Fruit fly (Drosophila melanogaster) whole organism, pupa: ENCODE data around the gene Sfp26Ac.

Source experiments
- CG10348 ChIP-seq: fragments of 200-800 bp; sonication (Bioruptor generic); IDR thresholded peaks from 2 replicates; pipeline ENCODE4 v1.3.6; 2022; ENCODE audit warnings: missing biosample characterization, missing genetic modification characterization
- CG12605 ChIP-seq: fragments of 200-800 bp; sonication (Bioruptor generic); IDR thresholded peaks from 2 replicates; pipeline ENCODE4 v1.3.6; 2022; ENCODE audit warnings: missing biosample characterization, missing genetic modification characterization
- CG13204 ChIP-seq: fragments of 200-800 bp; sonication (Bioruptor generic); optimal IDR thresholded peaks from 2 replicates; lab custom pipeline; 2018; ENCODE audit warnings: missing biosample characterization, mild to moderate bottlenecking, missing genetic modification characterization, moderate library complexity
- CG14655 ChIP-seq: fragments of 200-800 bp; sonication (Bioruptor generic); optimal IDR thresholded peaks from 3 replicates; lab custom pipeline; 2017; ENCODE audit warnings: mild to moderate bottlenecking, missing biosample characterization, missing genetic modification reagents, missing genetic modification characterization
- CG15710 ChIP-seq: fragments of 200-800 bp; sonication (Bioruptor generic); optimal IDR thresholded peaks from 2 replicates; lab custom pipeline; 2018; ENCODE audit warnings: missing biosample characterization, mild to moderate bottlenecking, missing genetic modification characterization, moderate library complexity
- CG17806 ChIP-seq: fragments of 200-800 bp; sonication (Bioruptor generic); optimal IDR thresholded peaks from 2 replicates; lab custom pipeline; 2018; ENCODE audit warnings: missing biosample characterization, mild to moderate bottlenecking, missing genetic modification characterization, moderate library complexity
- CG32121 ChIP-seq: fragments of 200-800 bp; sonication (Bioruptor generic); IDR thresholded peaks from 2 replicates; pipeline ENCODE4 v1.3.6; 2022; ENCODE audit warnings: missing biosample characterization, missing genetic modification characterization
- CG34367 ChIP-seq: fragments of 200-800 bp; sonication (Bioruptor generic); optimal IDR thresholded peaks from 2 replicates; lab custom pipeline; 2018; ENCODE audit warnings: missing biosample characterization, mild to moderate bottlenecking, missing genetic modification characterization
- CG4496 ChIP-seq: fragments of 200-800 bp; sonication (Bioruptor generic); IDR thresholded peaks from 3 replicates; pipeline ENCODE4 v1.3.6; 2022; ENCODE audit warnings: missing biosample characterization, missing genetic modification characterization
- CG8159 ChIP-seq: fragments of 200-800 bp; sonication (Bioruptor generic); optimal IDR thresholded peaks from 3 replicates; lab custom pipeline; 2018; ENCODE audit warnings: missing biosample characterization, mild to moderate bottlenecking, missing genetic modification characterization, moderate library complexity
- CG8301 ChIP-seq: fragments of 200-800 bp; sonication (Bioruptor generic); optimal IDR thresholded peaks from 2 replicates; lab custom pipeline; 2018; ENCODE audit warnings: missing biosample characterization, mild to moderate bottlenecking, missing genetic modification characterization
- CG9948 ChIP-seq: fragments of 200-800 bp; sonication (Bioruptor generic); optimal IDR thresholded peaks from 2 replicates; lab custom pipeline; 2018; ENCODE audit warnings: missing biosample characterization, mild to moderate bottlenecking, missing genetic modification characterization, moderate library complexity
- D1 ChIP-seq: fragments of 200-800 bp; sonication (Bioruptor generic); optimal IDR thresholded peaks from 2 replicates; lab custom pipeline; 2018; ENCODE audit warnings: missing biosample characterization, mild to moderate bottlenecking, missing genetic modification characterization, moderate library complexity
- EcR ChIP-seq: fragments of 200-800 bp; sonication (Bioruptor generic); optimal IDR thresholded peaks from 3 replicates; lab custom pipeline; 2019; ENCODE audit warnings: missing biosample characterization, missing genetic modification characterization, mild to moderate bottlenecking, moderate library complexity, missing genetic modification reagents
- Ets98B ChIP-seq: fragments of 200-800 bp; sonication (Bioruptor generic); IDR thresholded peaks from 2 replicates; pipeline ENCODE4 v1.3.6; 2022; ENCODE audit warnings: missing biosample characterization, missing genetic modification characterization
- Pif1A ChIP-seq: fragments of 200-800 bp; sonication (Bioruptor generic); optimal IDR thresholded peaks from 3 replicates; lab custom pipeline; 2016; ENCODE audit warnings: missing biosample characterization, missing genetic modification characterization
- Pif1B ChIP-seq: fragments of 200-800 bp; sonication (Bioruptor generic); optimal IDR thresholded peaks from 3 replicates; lab custom pipeline; 2016; ENCODE audit warnings: missing biosample characterization, missing genetic modification characterization
- Snoo ChIP-seq: fragments of 200-800 bp; sonication (Bioruptor generic); optimal IDR thresholded peaks from 3 replicates; lab custom pipeline; 2017; ENCODE audit warnings: missing biosample characterization, mild to moderate bottlenecking, missing genetic modification characterization, inconsistent platforms
- fd96Ca ChIP-seq: fragments of 200-800 bp; sonication (Bioruptor generic); IDR thresholded peaks from 3 replicates; pipeline ENCODE4 v1.3.6; 2022; ENCODE audit warnings: missing biosample characterization, missing genetic modification characterization
- gl ChIP-seq: fragments of 200-800 bp; sonication (Bioruptor generic); optimal IDR thresholded peaks from 2 replicates; lab custom pipeline; 2018; ENCODE audit warnings: missing biosample characterization, mild to moderate bottlenecking, missing genetic modification characterization
- rn ChIP-seq: fragments of 200-800 bp; sonication (Bioruptor generic); IDR thresholded peaks from 2 replicates; pipeline ENCODE4 v1.3.6; 2022; ENCODE audit warnings: missing biosample characterization, missing genetic modification characterization

Gene Sfp26Ac

dm6 chr2L:5892762-5893161, 8.2 kb upstream of the Sfp26Ac start, which contains the start of gene Acp26Ab:
Acp26Ab (minus strand) TSS chr2L:5892862.
- TF ChIP-seq CG10348 (no peak), CG14655 (GFP tag; lab: Kevin White, UChicago) (no peak)

DNA sequence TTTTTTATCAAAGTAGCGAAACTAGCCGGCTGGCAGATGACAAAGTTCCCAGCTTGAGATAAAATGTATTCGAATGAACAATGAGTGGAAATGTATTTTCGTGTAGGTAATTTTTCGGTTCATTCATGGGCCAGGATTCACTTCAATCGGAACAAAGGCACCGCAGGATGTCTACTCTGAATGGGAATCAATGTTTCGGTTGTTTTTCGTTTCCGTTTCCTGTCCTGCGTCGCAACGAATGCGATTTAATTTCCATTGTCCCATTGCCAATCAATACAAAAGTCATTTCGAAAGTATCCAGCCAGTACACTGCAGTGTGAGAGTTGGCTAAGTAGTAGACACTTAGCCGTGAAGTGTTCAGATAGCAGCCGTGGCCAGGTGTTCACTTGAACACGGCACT, 6.0 kb upstream of the Sfp26Ac start:
- no peak for TF ChIP-seq CG4496 (GFP tag; lab: Robert Waterston, UW)

DNA sequence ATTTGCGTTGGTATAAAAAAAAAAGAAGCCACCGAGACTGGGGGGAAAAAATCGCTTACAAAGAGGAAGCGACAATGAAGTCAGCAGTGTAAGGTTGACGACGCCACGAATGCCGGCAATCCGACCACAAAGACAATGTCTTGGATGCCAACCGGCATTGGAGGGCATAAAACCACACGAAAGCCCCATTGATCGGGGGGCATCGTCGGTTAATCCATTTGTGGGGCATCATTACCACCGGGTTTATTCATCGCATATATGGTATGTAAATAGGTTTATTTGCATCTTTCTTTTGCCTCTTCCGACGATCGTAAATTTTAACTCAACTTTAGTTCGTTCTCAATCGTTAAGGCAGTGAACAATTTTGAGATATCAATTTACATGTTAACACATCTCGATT, 2.4 kb upstream of the Sfp26Ac start:
- TF ChIP-seq CG34367 (tag; lab: Kevin White, UChicago) (no peak), EcR (GFP tag; lab: Kevin White, UChicago) (peak; percentile 33)

- TF ChIP-seq CG17806 (tag; lab: Kevin White, UChicago) (no peak), CG8159 (tag; lab: Kevin White, UChicago) (no peak), EcR (GFP tag; lab: Kevin White, UChicago) (no peak), fd96Ca (GFP tag; lab: Robert Waterston, UW) (no peak), CG14655 (GFP tag; lab: Kevin White, UChicago) (no peak), CG8301 (no peak), CG12605 (no peak), CG4496 (GFP tag; lab: Robert Waterston, UW) (no peak), D1 (no peak), rn (GFP tag; lab: Robert Waterston, UW) (no peak), CG34367 (tag; lab: Kevin White, UChicago) (no peak), Snoo (tag; lab: Kevin White, UChicago) (no peak), CG10348 (no peak), CG13204 (no peak), CG32121 (GFP tag; lab: Robert Waterston, UW) (no peak), Ets98B (GFP tag; lab: Robert Waterston, UW) (no peak), gl (tag; lab: Kevin White, UChicago) (no peak), CG9948 (tag; lab: Kevin White, UChicago) (no peak), Pif1B (GFP tag; lab: Kevin White, UChicago) (no peak), CG15710 (tag; lab: Kevin White, UChicago) (no peak)
- TF ChIP-seq, all 21 proteins: peak for 0
Observed at dm6 chr2L:5885702-5886101, 1.1 kb upstream of the Sfp26Ac start, which contains the start of gene CG9029. CG9029 (plus strand) TSS chr2L:5886002.

DNA sequence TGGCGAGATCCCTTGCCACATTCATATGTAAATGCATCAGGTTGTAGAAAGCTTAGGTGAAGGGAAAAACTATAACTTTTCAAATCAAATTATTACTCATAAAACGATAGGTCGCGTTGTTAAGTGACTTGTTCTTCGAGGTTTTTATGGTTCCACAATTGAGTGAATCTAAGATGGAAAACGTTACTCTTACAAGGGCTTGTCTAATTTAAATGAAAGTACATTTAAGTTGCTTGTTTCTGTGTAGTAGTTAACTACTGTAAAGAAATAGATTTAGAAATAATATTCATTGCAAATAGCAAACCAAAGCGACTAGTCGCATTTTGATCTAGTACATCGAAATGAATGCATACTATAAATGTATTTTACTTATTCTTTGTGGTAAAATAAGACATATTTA, 1.1 kb downstream of the Sfp26Ac start, which contains the start of gene CG44574:
CG44574 (plus strand) TSS at position 301 of the 400 bp plus-strand sequence.
- TF ChIP-seq Pif1A (no peak), CG8301 (no peak), CG15710 (tag; lab: Kevin White, UChicago) (no peak), fd96Ca (GFP tag; lab: Robert Waterston, UW) (no peak), Snoo (tag; lab: Kevin White, UChicago) (no peak), EcR (GFP tag; lab: Kevin White, UChicago) (no peak), CG32121 (GFP tag; lab: Robert Waterston, UW) (no peak), Ets98B (GFP tag; lab: Robert Waterston, UW) (no peak), CG14655 (GFP tag; lab: Kevin White, UChicago) (no peak)

DNA sequence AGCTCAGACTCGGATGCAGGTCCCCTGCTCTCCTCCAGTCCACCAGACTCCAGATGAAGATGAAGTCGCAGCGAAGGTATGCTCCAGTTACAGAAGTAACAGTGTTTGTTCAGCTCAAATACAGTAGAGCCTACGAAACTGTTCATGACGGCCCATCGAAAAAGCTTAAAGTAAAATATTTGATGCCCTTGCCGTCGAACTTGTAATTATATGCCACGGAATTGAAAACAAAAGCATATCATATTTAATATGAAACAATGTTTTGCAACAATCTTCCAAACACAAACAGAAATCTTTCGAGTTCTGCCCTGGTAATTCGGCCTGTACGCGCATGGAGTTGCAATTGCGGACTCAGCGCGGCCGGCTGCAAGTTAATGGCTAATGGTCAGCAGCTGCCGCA, 3.4 kb downstream of the Sfp26Ac start:
- TF ChIP-seq CG9948 (tag; lab: Kevin White, UChicago) (peak; percentile 9), CG13204 (no peak), CG8301 (peak; percentile 25), CG15710 (tag; lab: Kevin White, UChicago) (no peak), CG34367 (tag; lab: Kevin White, UChicago) (no peak), CG8159 (tag; lab: Kevin White, UChicago) (no peak), CG4496 (GFP tag; lab: Robert Waterston, UW) (peak; percentile 26; the same call in 1 of the 3 replicates), CG10348 (no peak), gl (tag; lab: Kevin White, UChicago) (no peak), fd96Ca (GFP tag; lab: Robert Waterston, UW) (no peak; the same call in 1 of the 3 replicates), Snoo (tag; lab: Kevin White, UChicago) (no peak), Pif1A (peak; percentile 38), rn (GFP tag; lab: Robert Waterston, UW) (no peak), CG17806 (tag; lab: Kevin White, UChicago) (no peak), EcR (GFP tag; lab: Kevin White, UChicago) (no peak), Pif1B (GFP tag; lab: Kevin White, UChicago) (no peak), D1 (no peak), CG14655 (GFP tag; lab: Kevin White, UChicago) (peak; percentile 60), Ets98B (GFP tag; lab: Robert Waterston, UW) (peak; percentile 37), CG32121 (GFP tag; lab: Robert Waterston, UW) (peak; percentile 35; the same call in 1 of the 2 replicates), CG12605 (no peak; the same call in 1 of the 2 replicates)

dm6 chr2L:5879363-5879934, 5.1 kb downstream of the Sfp26Ac start, which contains the start of gene rau:
rau (minus strand) TSS chr2L:5879498.
- TF ChIP-seq fd96Ca (GFP tag; lab: Robert Waterston, UW) (peak; percentile 84), D1 (peak; percentile 39), CG10348 (peak; percentile 24; the same call in 1 of the 2 replicates), Pif1B (GFP tag; lab: Kevin White, UChicago) (peak; percentile 75), EcR (GFP tag; lab: Kevin White, UChicago) (peak; percentile 14), CG13204 (peak; percentile 63), CG14655 (GFP tag; lab: Kevin White, UChicago) (peak; percentile 87), CG12605 (peak; percentile 36; the same call in 1 of the 2 replicates), CG15710 (tag; lab: Kevin White, UChicago) (peak; percentile 79), gl (tag; lab: Kevin White, UChicago) (peak; percentile 55), rn (GFP tag; lab: Robert Waterston, UW) (0 out of 2 replicates have a peak, but pooled peaks have one; percentile 52), Snoo (tag; lab: Kevin White, UChicago) (peak; percentile 70), Pif1A (peak; percentile 84), CG9948 (tag; lab: Kevin White, UChicago) (peak; percentile 78), CG34367 (tag; lab: Kevin White, UChicago) (peak; percentile 66), CG32121 (GFP tag; lab: Robert Waterston, UW) (peak; percentile 79), CG8301 (peak; percentile 83), CG17806 (tag; lab: Kevin White, UChicago) (peak; percentile 70), Ets98B (GFP tag; lab: Robert Waterston, UW) (peak; percentile 76), CG4496 (GFP tag; lab: Robert Waterston, UW) (peak; percentile 80; the same call in 2 of the 3 replicates), CG8159 (tag; lab: Kevin White, UChicago) (peak; percentile 77)
- TF ChIP-seq, all 21 proteins: peak for 21
